Fruit fly (Drosophila melanogaster) S2 (cell line): Measurements from ENCODE around the gene TpnC25D.

Experiments used
- CG8478 ChIP-seq: fragments of >200 bp; optimal IDR thresholded peaks from 2 replicates; lab custom pipeline; 2018
- CTCF ChIP-seq, 2 experiments: fragments of >200 bp; optimal IDR thresholded peaks; 2 replicates each; lab custom pipeline; 2018

DNA sequence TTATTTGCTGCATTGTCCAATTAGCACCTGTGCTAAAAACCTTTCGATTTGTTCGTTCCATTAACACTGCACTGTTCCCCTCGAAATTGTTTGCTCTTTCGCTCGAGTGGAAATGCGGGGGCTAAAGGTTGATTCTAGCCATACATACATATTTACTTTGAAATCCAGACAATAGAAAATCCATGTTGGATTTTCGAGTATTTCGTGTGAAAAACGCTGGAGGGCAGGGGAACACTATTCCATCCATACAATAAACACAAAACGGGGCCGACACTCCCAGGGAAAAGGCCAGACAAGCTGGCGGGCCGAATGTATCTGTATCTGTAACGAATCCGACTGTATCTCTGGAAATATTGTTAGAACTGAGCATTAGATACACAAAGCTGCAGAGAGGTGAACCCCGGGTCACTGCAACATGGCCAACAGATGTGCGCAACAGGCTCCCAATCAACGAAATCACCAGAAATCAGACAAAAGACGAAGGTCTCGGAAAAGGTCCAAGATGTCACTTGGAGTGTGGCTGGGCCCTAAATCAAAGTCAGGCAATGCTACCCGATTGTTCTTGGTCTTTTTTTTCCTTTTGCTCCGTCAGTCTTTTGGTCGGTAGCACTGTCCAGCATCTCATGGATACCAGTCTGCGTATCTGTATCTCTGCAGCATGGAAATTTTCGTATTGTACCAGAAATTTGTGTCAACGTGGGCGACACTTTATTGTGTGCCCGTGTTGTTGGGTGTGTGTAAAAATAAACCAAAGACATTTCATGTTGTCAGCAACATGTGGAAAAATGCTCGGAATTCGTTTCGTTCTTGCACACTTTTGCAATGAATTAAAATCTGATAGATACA, 23.2 kb downstream of the TpnC25D start:
- TF ChIP-seq CG8478 (lab: Kevin White, UChicago), result no peak
- no peak for TF ChIP-seq CTCF (optimal IDR thresholded peaks at IDR 0.05; lab: Kevin White, UChicago)
